Worm (Caenorhabditis elegans) whole organism, L4/young adult: ENCODE data around the gene F31E8.5.

Experiments used
- W03F9.2 ChIP-seq: fragments of 150-350 bp; optimal IDR thresholded peaks from 2 replicates; lab custom pipeline; 2014; ENCODE audit warnings: missing biosample characterization, missing genetic modification characterization
- him-1 ChIP-seq: sonication (generic microtip); optimal IDR thresholded peaks from 2 replicates; lab custom pipeline; 2016; ENCODE audit warnings: missing genotype, missing genetic modification reagents, missing genetic modification characterization, missing compliant biosample characterization

ce11 chrII:6830012-6830411 lies 22.9 kb upstream of the F31E8.5 start:
- no peak for TF ChIP-seq him-1 (tag; lab: Kevin White, UChicago)
- no peak for TF ChIP-seq W03F9.2
